Fruit fly (Drosophila melanogaster): ENCODE results near the gene KaiR1D.

DNA sequence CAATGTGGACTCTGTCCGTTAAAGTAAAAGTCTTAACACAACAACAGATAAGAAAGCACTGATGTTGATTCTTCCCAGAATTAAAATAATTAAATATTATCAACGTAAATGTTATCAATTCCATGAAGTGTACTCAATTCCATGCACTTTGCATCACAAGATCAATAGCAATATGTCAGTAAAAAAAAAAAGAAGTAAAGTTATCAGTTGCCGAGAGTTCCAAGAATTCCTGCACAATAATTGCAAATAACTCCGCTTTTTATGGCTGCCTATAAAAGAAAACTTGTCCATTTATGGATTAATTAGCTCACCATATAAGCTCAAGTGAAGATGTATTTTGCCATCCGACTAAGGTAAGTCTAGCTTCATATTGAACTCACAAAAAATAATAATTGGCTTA is 11.4 kb upstream of the KaiR1D start, which contains the start of gene TotZ:
- TF ChIP-seq CG8301 (tag; optimal IDR thresholded peaks at IDR 0.05): no peak
- TF ChIP-seq CG17806 (tag; optimal IDR thresholded peaks at IDR 0.05): no peak
- TF ChIP-seq EcR (GFP tag; optimal IDR thresholded peaks at IDR 0.05): no peak
- no peak for TF ChIP-seq Pif1A (GFP tag; optimal IDR thresholded peaks at IDR 0.05)
- TF ChIP-seq CG12605 (GFP tag; IDR thresholded peaks at IDR 0.05): no peak
- no peak for TF ChIP-seq CG13204 (GFP tag; optimal IDR thresholded peaks at IDR 0.05)
- TF ChIP-seq Snoo (tag; optimal IDR thresholded peaks at IDR 0.05): no peak
- no peak for TF ChIP-seq CG32121 (GFP tag; IDR thresholded peaks at IDR 0.05)
- TF ChIP-seq D1 (tag; optimal IDR thresholded peaks at IDR 0.05): no peak
